Fruit fly (Drosophila melanogaster): ENCODE measurements around the gene ex.

The ex gene

dm6 chr2L:485825-486240, 54.8 kb downstream of the ex start (continued):
- TF ChIP-seq unpg (GFP tag; optimal IDR thresholded peaks at IDR 0.05), result peak; percentile 78
- peak; percentile 94 for TF ChIP-seq org-1 (GFP tag; optimal IDR thresholded peaks at IDR 0.05)
- TF ChIP-seq mirr (GFP tag; optimal IDR thresholded peaks at IDR 0.05), result peak; percentile 93
- peak; percentile 94 for TF ChIP-seq caup (GFP tag; optimal IDR thresholded peaks at IDR 0.05; ENCODE audit: severe bottlenecking)
- TF ChIP-seq CG7357 (GFP tag; IDR thresholded peaks at IDR 0.05), result no peak; the same call in 1 of the 3 replicates
- peak; percentile 79 for TF ChIP-seq CG7786 (GFP tag; optimal IDR thresholded peaks at IDR 0.05)
- no peak for TF ChIP-seq dan (GFP tag; IDR thresholded peaks at IDR 0.05)
- TF ChIP-seq tio (GFP tag; optimal IDR thresholded peaks at IDR 0.05), result peak; percentile 72
- peak; percentile 86 for TF ChIP-seq gsb-n (tag; optimal IDR thresholded peaks at IDR 0.05)
- TF ChIP-seq H2.0 (GFP tag; IDR thresholded peaks at IDR 0.05), result peak; percentile 49
- peak; percentile 90 for TF ChIP-seq fd102C (GFP tag; optimal IDR thresholded peaks at IDR 0.05)
- no peak for TF ChIP-seq Doc2 (GFP tag; IDR thresholded peaks at IDR 0.05)
- TF ChIP-seq CG17385 (GFP tag; optimal IDR thresholded peaks at IDR 0.05), result peak; percentile 91
- TF ChIP-seq fd64A (GFP tag; optimal IDR thresholded peaks at IDR 0.05), result peak; percentile 96
- TF ChIP-seq MESR4 (GFP tag; optimal IDR thresholded peaks at IDR 0.05), result peak; percentile 52
- peak; percentile 59; the same call in 1 of the 2 replicates for TF ChIP-seq Adf1 (GFP tag; IDR thresholded peaks at IDR 0.05)
- peak; percentile 85 for TF ChIP-seq CG15696 (tag; optimal IDR thresholded peaks at IDR 0.05)
- TF ChIP-seq CG3065 (GFP tag; optimal IDR thresholded peaks at IDR 0.05), result peak; percentile 86
- peak; percentile 72 for TF ChIP-seq Myb (GFP tag; optimal IDR thresholded peaks at IDR 0.05)
- peak; percentile 96 for TF ChIP-seq nau (GFP tag; optimal IDR thresholded peaks at IDR 0.05)
- TF ChIP-seq cad (GFP tag; optimal IDR thresholded peaks at IDR 0.05), result no peak
- peak; percentile 94 for TF ChIP-seq CG34376 (GFP tag; optimal IDR thresholded peaks at IDR 0.05)
- peak; percentile 86 for TF ChIP-seq CG8944 (GFP tag; optimal IDR thresholded peaks at IDR 0.05)
- peak; percentile 60 for TF ChIP-seq slbo (GFP tag; IDR thresholded peaks at IDR 0.05)
- TF ChIP-seq Mes4 (GFP tag; optimal IDR thresholded peaks at IDR 0.05), result peak; percentile 95
- TF ChIP-seq Hey (tag; optimal IDR thresholded peaks at IDR 0.05), result peak; percentile 97
- peak; percentile 60 for TF ChIP-seq az2 (GFP tag; optimal IDR thresholded peaks at IDR 0.05)
- peak; percentile 99 for TF ChIP-seq kni (GFP tag; optimal IDR thresholded peaks at IDR 0.05)
- peak; percentile 67 for TF ChIP-seq bigmax (GFP tag; optimal IDR thresholded peaks at IDR 0.05)
- peak; percentile 96 for TF ChIP-seq CG1792 (GFP tag; optimal IDR thresholded peaks at IDR 0.05)
- TF ChIP-seq CG16815 (GFP tag; optimal IDR thresholded peaks at IDR 0.05), result peak; percentile 20
- peak; percentile 94 for TF ChIP-seq CG16863 (GFP tag; optimal IDR thresholded peaks at IDR 0.05)
- no peak for TF ChIP-seq Tbp (GFP tag; optimal IDR thresholded peaks at IDR 0.05)
- TF ChIP-seq vnd (GFP tag; IDR thresholded peaks at IDR 0.05; ENCODE audit: partially characterized antibody), result no peak
- peak; percentile 51 for TF ChIP-seq zf30C (GFP tag; optimal IDR thresholded peaks at IDR 0.05)
- TF ChIP-seq grau (tag; optimal IDR thresholded peaks at IDR 0.05), result peak; percentile 48
- TF ChIP-seq CG3281 (GFP tag; optimal IDR thresholded peaks at IDR 0.05), result peak; percentile 86
- TF ChIP-seq seq (GFP tag; IDR thresholded peaks at IDR 0.05), result peak; percentile 90
- peak; percentile 95 for TF ChIP-seq CG15601 (tag; optimal IDR thresholded peaks at IDR 0.05)
- peak; percentile 32; the same call in 1 of the 2 replicates for TF ChIP-seq CG14667 (GFP tag; IDR thresholded peaks at IDR 0.05)
- no peak for TF ChIP-seq hbn (GFP tag; IDR thresholded peaks at IDR 0.05; ENCODE audit: partially characterized antibody)
- peak; percentile 62 for TF ChIP-seq CG17802 (tag; optimal IDR thresholded peaks at IDR 0.05)
- peak; percentile 65 for TF ChIP-seq CG30403 (GFP tag; optimal IDR thresholded peaks at IDR 0.05)
- TF ChIP-seq Taf1 (GFP tag; IDR thresholded peaks at IDR 0.05), result 0 out of 2 replicates have a peak, but pooled peaks have one; percentile 23
- TF ChIP-seq CG5180 (GFP tag; optimal IDR thresholded peaks at IDR 0.05), result peak; percentile 88
- peak; percentile 87 for TF ChIP-seq CG14965 (GFP tag; optimal IDR thresholded peaks at IDR 0.05; ENCODE audit: borderline replicate concordance)
- TF ChIP-seq ase (GFP tag; IDR thresholded peaks at IDR 0.05), result peak; percentile 60; the same call in 2 of the 3 replicates
- TF ChIP-seq Dip2 (GFP tag; IDR thresholded peaks at IDR 0.05), result no peak
- peak; percentile 81 for TF ChIP-seq PHDP (tag; optimal IDR thresholded peaks at IDR 0.05)
- peak; percentile 94 for TF ChIP-seq chm (GFP tag; IDR thresholded peaks at IDR 0.05)
- TF ChIP-seq CG3163 (GFP tag; optimal IDR thresholded peaks at IDR 0.05), result peak; percentile 87
